Worm (Caenorhabditis elegans) whole organism, L2 larva: ENCODE results near the gene T28A11.20.

Experiments used
- aly-2 ChIP-seq: fragments of 150-350 bp; optimal IDR thresholded peaks from 2 replicates; lab custom pipeline; 2014; ENCODE audit warnings: missing biosample characterization, missing genetic modification characterization
- ceh-16 ChIP-seq: fragments of 150-350 bp; optimal IDR thresholded peaks from 2 replicates; lab custom pipeline; 2014; ENCODE audit warnings: missing biosample characterization, missing genetic modification characterization
- lsy-2 ChIP-seq, 2 experiments: fragments of 150-350 bp in 1 of 2; sonication (generic microtip) in 1 of 2; optimal IDR thresholded peaks; 2 replicates each; lab custom pipeline; 2014 to 2017; ENCODE audit warnings: missing biosample characterization in 2 of 2, missing genetic modification characterization in 2 of 2

- TF ChIP-seq lsy-2 (tag; optimal IDR thresholded peaks at IDR 0.05; lab: Kevin White, UChicago) (no peak), aly-2 (tag; lab: Kevin White, UChicago) (no peak), ceh-16 (no peak)
Observed at ce11 chrV:3281523-3281922, 8.5 kb upstream of the T28A11.20 start, which contains the start of gene T28A11.25.
